Worm (Caenorhabditis elegans): ENCODE data around the gene Y2H9A.4.
A peak's percentile ranks its signal among the peaks of the same experiment; 100 is the strongest.
"Not testable (repeated sequence)": the region's sequence is repeated elsewhere in the genome, so short reads cannot be mapped to it uniquely, and the experiment has no call there.

Y2H9A.4 gene

ce11 chrV:13442819-13443218 lies 2.9 kb upstream of the Y2H9A.4 start:
- TF ChIP-seq hlh-4 (tag; optimal IDR thresholded peaks at IDR 0.05) = no peak
- TF ChIP-seq rnt-1 (tag; optimal IDR thresholded peaks at IDR 0.05) = no peak
- no peak for TF ChIP-seq snpc-4 (tag; optimal IDR thresholded peaks at IDR 0.05)
- no peak for TF ChIP-seq nhr-71 (tag; optimal IDR thresholded peaks at IDR 0.05)
- TF ChIP-seq lsy-2 (tag; optimal IDR thresholded peaks at IDR 0.05) = no peak
- no peak for TF ChIP-seq fkh-10 (GFP tag; optimal IDR thresholded peaks at IDR 0.05)

- TF ChIP-seq fkh-4 (tag; optimal IDR thresholded peaks at IDR 0.05; ENCODE audit: borderline replicate concordance); tlp-1 (tag; optimal IDR thresholded peaks at IDR 0.05); ceh-90 (tag; optimal IDR thresholded peaks at IDR 0.05): not testable (repeated sequence)
Observed at ce11 chrV:13443535-13443934, 2.2 kb upstream of the Y2H9A.4 start, which contains the start of gene Y2H9A.6. Gene Y2H9A.6, plus strand, starts transcription at chrV:13443835.

DNA sequence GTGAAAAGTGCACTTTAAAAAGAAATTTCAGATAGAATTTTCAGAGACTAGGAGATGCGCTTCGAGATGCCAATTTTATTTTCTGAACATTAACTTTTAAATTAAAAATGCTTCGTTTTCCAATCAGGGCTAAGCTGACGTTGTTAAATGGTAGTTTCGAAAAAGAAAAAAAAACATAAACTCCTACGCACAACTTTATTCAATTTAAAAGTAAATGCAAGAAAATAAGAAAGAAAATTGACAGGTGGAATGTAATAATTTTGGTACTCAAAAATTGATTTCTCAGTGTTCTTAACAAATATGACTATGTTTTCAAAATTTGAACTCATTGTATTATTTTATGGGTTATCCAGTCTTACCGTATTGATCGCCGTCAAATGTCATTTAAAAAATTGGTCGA lies 7.6 kb downstream of the Y2H9A.4 start, which contains the start of gene lurp-2:
Gene lurp-2, plus strand, starts transcription at position 301 of the 400 bp plus-strand sequence.
- TF ChIP-seq ceh-63 (GFP tag; optimal IDR thresholded peaks at IDR 0.05) (no peak), zip-4 (GFP tag; optimal IDR thresholded peaks at IDR 0.05) (no peak), lsy-2 (tag; optimal IDR thresholded peaks at IDR 0.05) (no peak), nhr-71 (tag; optimal IDR thresholded peaks at IDR 0.05) (no peak), pqm-1 (tag; optimal IDR thresholded peaks at IDR 0.05) (no peak), unc-30 (tag; optimal IDR thresholded peaks at IDR 0.05) (no peak), grh-1 (GFP tag; IDR thresholded peaks at IDR 0.05) (no peak), ceh-88 (GFP tag; IDR thresholded peaks at IDR 0.05) (no peak), fkh-4 (tag; optimal IDR thresholded peaks at IDR 0.05; ENCODE audit: borderline replicate concordance) (no peak), unc-86 (tag; optimal IDR thresholded peaks at IDR 0.05) (no peak), ztf-11 (tag; optimal IDR thresholded peaks at IDR 0.05) (no peak), mdl-1 (tag; optimal IDR thresholded peaks at IDR 0.05) (no peak), egl-13 (tag; optimal IDR thresholded peaks at IDR 0.05) (no peak), isw-1 (GFP tag; IDR thresholded peaks at IDR 0.05) (no peak), zag-1 (tag; optimal IDR thresholded peaks at IDR 0.05) (no peak), hlh-4 (tag; optimal IDR thresholded peaks at IDR 0.05) (no peak), ceh-8 (GFP tag; optimal IDR thresholded peaks at IDR 0.05) (no peak), fos-1 (tag; optimal IDR thresholded peaks at IDR 0.05) (no peak)

- TF ChIP-seq vab-15 (tag; optimal IDR thresholded peaks at IDR 0.05) = no peak
- TF ChIP-seq nhr-90 (tag; optimal IDR thresholded peaks at IDR 0.05; ENCODE audit: poor library complexity) = no peak
- TF ChIP-seq skn-1 (tag; optimal IDR thresholded peaks at IDR 0.05) = no peak
- no peak for TF ChIP-seq ztf-4 (tag; optimal IDR thresholded peaks at IDR 0.05)
- TF ChIP-seq zag-1 (tag; optimal IDR thresholded peaks at IDR 0.05) = no peak
- no peak for TF ChIP-seq elt-2 (tag; optimal IDR thresholded peaks at IDR 0.05)
- no peak for TF ChIP-seq dpl-1 (GFP tag; optimal IDR thresholded peaks at IDR 0.05)
- no peak for TF ChIP-seq nhr-84 (tag; optimal IDR thresholded peaks at IDR 0.05)
- TF ChIP-seq swsn-7 (tag; optimal IDR thresholded peaks at IDR 0.05) = no peak
- TF ChIP-seq snu-23 (GFP tag; optimal IDR thresholded peaks at IDR 0.05) = no peak
- TF ChIP-seq nhr-20 (tag; optimal IDR thresholded peaks at IDR 0.05) = no peak
Observed at ce11 chrV:13455448-13455847, 9.7 kb downstream of the Y2H9A.4 start, which contains the start of gene lurp-3. Gene lurp-3, plus strand, starts transcription at chrV:13455748.

DNA sequence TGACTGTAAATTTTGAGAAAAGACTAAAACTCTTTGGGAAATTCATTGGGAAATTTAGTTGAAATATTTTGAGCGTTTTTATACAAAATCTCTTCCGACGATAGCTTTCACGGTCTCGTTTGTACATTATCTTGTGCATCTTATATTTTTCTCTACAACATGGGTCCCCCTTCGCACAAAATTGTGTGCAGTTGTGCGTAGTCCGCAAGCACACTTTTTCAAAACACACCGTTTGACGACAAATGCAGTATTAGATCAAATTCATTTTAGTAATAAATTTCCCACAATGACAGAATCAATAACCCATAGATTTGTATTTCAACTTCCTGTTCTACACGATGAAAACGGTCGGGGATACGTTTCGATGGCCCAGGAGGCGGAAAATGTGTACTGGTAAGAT lies 12.2 kb downstream of the Y2H9A.4 start, which contains the start of gene F25H9.2:
Gene F25H9.2, plus strand, starts transcription at position 226 of the 400 bp plus-strand sequence.
- TF ChIP-seq hlh-4 (tag; optimal IDR thresholded peaks at IDR 0.05) (no peak), fkh-8 (tag; optimal IDR thresholded peaks at IDR 0.05) (no peak), unc-98 (GFP tag; IDR thresholded peaks at IDR 0.05) (no peak), egl-27 (tag; optimal IDR thresholded peaks at IDR 0.05) (no peak), sptf-1 (tag; optimal IDR thresholded peaks at IDR 0.05) (no peak), lsy-2 (tag; optimal IDR thresholded peaks at IDR 0.05) (peak; percentile 20 to 45), xbp-1 (tag; optimal IDR thresholded peaks at IDR 0.05) (no peak), C16A3.4 (tag; optimal IDR thresholded peaks at IDR 0.05) (peak; percentile 46), grh-1 (GFP tag; IDR thresholded peaks at IDR 0.05) (no peak), fkh-4 (tag; optimal IDR thresholded peaks at IDR 0.05; ENCODE audit: borderline replicate concordance) (no peak), sup-37 (GFP tag; optimal IDR thresholded peaks at IDR 0.05) (no peak), mep-1 (tag; optimal IDR thresholded peaks at IDR 0.05) (no peak), lin-39 (tag; optimal IDR thresholded peaks at IDR 0.05) (no peak), ceh-90 (tag; optimal IDR thresholded peaks at IDR 0.05) (no peak), ceh-8 (GFP tag; optimal IDR thresholded peaks at IDR 0.05) (no peak), nhr-84 (tag; optimal IDR thresholded peaks at IDR 0.05) (no peak), nhr-11 (tag; optimal IDR thresholded peaks at IDR 0.05) (no peak), fkh-10 (GFP tag; optimal IDR thresholded peaks at IDR 0.05) (no peak), ceh-82 (tag; optimal IDR thresholded peaks at IDR 0.05) (peak in 1 of 3 experiments; percentile 8), ztf-11 (tag; optimal IDR thresholded peaks at IDR 0.05) (no peak), dpl-1 (GFP tag; optimal IDR thresholded peaks at IDR 0.05) (peak in 2 of 3 experiments; percentile 55 to 61), blmp-1 (tag; optimal IDR thresholded peaks at IDR 0.05) (peak; percentile 26)
